Fruit fly (Drosophila melanogaster): ENCODE data around the gene CG46399.

The CG46399 gene

dm6 chrX:14841893-14842505, 17.1 kb upstream of the CG46399 start:
- TF ChIP-seq CG8478 (optimal IDR thresholded peaks at IDR 0.05) (no peak), CTCF (optimal IDR thresholded peaks at IDR 0.05) (no peak)

- no peak for TF ChIP-seq CTCF (optimal IDR thresholded peaks at IDR 0.05)
- TF ChIP-seq CG8478 (optimal IDR thresholded peaks at IDR 0.05): no peak
Measured at dm6 chrX:14844657-14845056, 14.4 kb upstream of the CG46399 start, which contains the start of gene CG12539. CG12539 (minus strand) TSS chrX:14844757.

dm6 chrX:14846116-14846614, 12.9 kb upstream of the CG46399 start:
- TF ChIP-seq CTCF (optimal IDR thresholded peaks at IDR 0.05): no peak

dm6 chrX:14848755-14849354, 10.2 kb upstream of the CG46399 start, which contains the start of gene CG9522:
CG9522 (minus strand) TSS chrX:14848808.
- no peak for TF ChIP-seq CTCF (optimal IDR thresholded peaks at IDR 0.05)
- no peak for TF ChIP-seq CG8478 (optimal IDR thresholded peaks at IDR 0.05)

- no peak for TF ChIP-seq CG8478 (optimal IDR thresholded peaks at IDR 0.05)
- no peak for TF ChIP-seq CTCF (optimal IDR thresholded peaks at IDR 0.05)
Measured at dm6 chrX:14850069-14850468, 9.0 kb upstream of the CG46399 start.

- TF ChIP-seq CTCF (optimal IDR thresholded peaks at IDR 0.05) (no peak), CG8478 (optimal IDR thresholded peaks at IDR 0.05) (no peak)
Measured at dm6 chrX:14853153-14853672, 5.8 kb upstream of the CG46399 start, which contains the start of gene CG9521. CG9521 (minus strand) TSS chrX:14853269.

dm6 chrX:14856261-14856660, 2.8 kb upstream of the CG46399 start, which contains the start of gene CG9519:
CG9519 (minus strand) TSS chrX:14856361.
- TF ChIP-seq CTCF (optimal IDR thresholded peaks at IDR 0.05) (no peak), CG8478 (optimal IDR thresholded peaks at IDR 0.05) (no peak)

- no peak for TF ChIP-seq CTCF (optimal IDR thresholded peaks at IDR 0.05)
- no peak for TF ChIP-seq CG8478 (optimal IDR thresholded peaks at IDR 0.05)
Measured at dm6 chrX:14857883-14858282, 1.2 kb upstream of the CG46399 start.

dm6 chrX:14862494-14862893, 3.4 kb downstream of the CG46399 start:
- no peak for TF ChIP-seq CG8478 (optimal IDR thresholded peaks at IDR 0.05)

- TF ChIP-seq CG8478 (optimal IDR thresholded peaks at IDR 0.05): no peak
- no peak for TF ChIP-seq CTCF (optimal IDR thresholded peaks at IDR 0.05)
Measured at dm6 chrX:14866911-14867310, 7.9 kb downstream of the CG46399 start.

dm6 chrX:14868414-14868813, 9.4 kb downstream of the CG46399 start:
- no peak for TF ChIP-seq CTCF (optimal IDR thresholded peaks at IDR 0.05)
- TF ChIP-seq CG8478 (optimal IDR thresholded peaks at IDR 0.05): no peak

dm6 chrX:14871028-14871427, 12.0 kb downstream of the CG46399 start, which contains the start of gene CG9518:
CG9518 (minus strand) TSS chrX:14871181.
- no peak for TF ChIP-seq CG8478 (optimal IDR thresholded peaks at IDR 0.05)

- TF ChIP-seq CTCF (optimal IDR thresholded peaks at IDR 0.05) (peak; percentile 61 to 71), CG8478 (optimal IDR thresholded peaks at IDR 0.05) (no peak)
Measured at dm6 chrX:14878917-14879316, 19.9 kb downstream of the CG46399 start.

- no peak for TF ChIP-seq CTCF (optimal IDR thresholded peaks at IDR 0.05)
- TF ChIP-seq CG8478 (optimal IDR thresholded peaks at IDR 0.05): no peak
Measured at dm6 chrX:14882536-14883118, 23.6 kb downstream of the CG46399 start, which contains the start of the genes CG45064 and CG45065. CG45064 (minus strand) TSS chrX:14882586. CG45065 (minus strand) TSS chrX:14882586.

- TF ChIP-seq CTCF (optimal IDR thresholded peaks at IDR 0.05) (no peak), CG8478 (optimal IDR thresholded peaks at IDR 0.05) (no peak)
Measured at dm6 chrX:14883993-14884392, 24.9 kb downstream of the CG46399 start.

dm6 chrX:14885554-14885953, 26.5 kb downstream of the CG46399 start:
- no peak for TF ChIP-seq CG8478 (optimal IDR thresholded peaks at IDR 0.05)
- TF ChIP-seq CTCF (optimal IDR thresholded peaks at IDR 0.05): no peak

All from S2 (cell line).